Fruit fly (Drosophila melanogaster): ENCODE results near the gene Dci.

Gene Dci

DNA sequence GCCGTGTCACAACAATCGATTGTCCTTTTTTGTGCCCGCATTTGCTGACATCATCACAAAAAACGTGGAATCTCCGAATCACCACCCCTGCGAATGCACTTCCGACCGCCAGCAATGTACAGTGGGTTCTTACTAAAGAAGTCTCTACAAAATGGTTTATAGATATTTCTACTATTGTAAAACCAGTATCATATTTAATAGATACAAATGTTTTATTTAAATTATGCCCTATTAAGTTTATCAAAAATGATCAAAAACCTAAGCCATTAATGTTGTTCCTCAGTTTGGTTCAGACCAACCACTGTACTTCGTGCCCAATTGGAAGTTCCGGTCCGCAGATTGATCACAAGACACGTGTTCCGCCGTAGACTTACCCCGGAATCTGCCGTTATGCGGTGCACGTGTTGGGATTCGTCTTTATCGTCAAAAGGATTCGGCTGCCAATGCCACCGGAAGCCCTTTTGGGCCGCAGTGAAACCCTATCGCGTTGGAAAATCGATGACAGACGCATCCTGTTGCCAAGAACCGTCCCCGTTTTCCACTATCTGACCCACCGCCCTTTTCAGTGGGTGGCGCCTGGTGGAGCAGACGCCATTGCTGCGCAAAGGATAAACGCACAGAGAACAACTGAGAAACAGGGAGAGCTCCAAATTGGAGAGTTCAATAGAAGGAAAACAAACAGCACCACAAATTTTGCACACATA is 46.4 kb upstream of the Dci start (continued):
- TF ChIP-seq Dref (GFP tag; IDR thresholded peaks at IDR 0.05) (no peak), CG8281 (tag; optimal IDR thresholded peaks at IDR 0.05) (no peak), MTF-1 (GFP tag; optimal IDR thresholded peaks at IDR 0.05; ENCODE audit: borderline replicate concordance) (no peak), dmrt11E (tag; optimal IDR thresholded peaks at IDR 0.05) (peak; percentile 59), CG10979 (tag; optimal IDR thresholded peaks at IDR 0.05) (peak; percentile 60), tx (GFP tag; optimal IDR thresholded peaks at IDR 0.05) (no peak), Poxn (GFP tag; IDR thresholded peaks at IDR 0.05) (no peak), MESR4 (GFP tag; optimal IDR thresholded peaks at IDR 0.05) (no peak), D19A (tag; optimal IDR thresholded peaks at IDR 0.05) (peak; percentile 47), HHEX (GFP tag; optimal IDR thresholded peaks at IDR 0.05) (no peak), ash1 (GFP tag; optimal IDR thresholded peaks at IDR 0.05) (no peak), CG4282 (GFP tag; optimal IDR thresholded peaks at IDR 0.05) (no peak), CG3726 (GFP tag; IDR thresholded peaks at IDR 0.05) (no peak), CG10147 (GFP tag; optimal IDR thresholded peaks at IDR 0.05) (no peak), Blimp-1 (GFP tag; optimal IDR thresholded peaks at IDR 0.05) (peak; percentile 48), C15 (GFP tag; IDR thresholded peaks at IDR 0.05) (no peak), CG3065 (GFP tag; optimal IDR thresholded peaks at IDR 0.05) (no peak), pan (optimal IDR thresholded peaks at IDR 0.05) (no peak), pan (GFP tag; optimal IDR thresholded peaks at IDR 0.05 in 1 of 2, IDR thresholded peaks at IDR 0.05 in 1 of 2) (peak in 1 of 2 experiments; percentile 46), CG32767 (GFP tag; IDR thresholded peaks at IDR 0.05) (no peak), Fer3 (tag; optimal IDR thresholded peaks at IDR 0.05) (no peak), CG13894 (tag; optimal IDR thresholded peaks at IDR 0.05) (no peak), CG3407 (GFP tag; optimal IDR thresholded peaks at IDR 0.05) (peak; percentile 22), CG6272 (GFP tag; IDR thresholded peaks at IDR 0.05) (no peak), nau (GFP tag; optimal IDR thresholded peaks at IDR 0.05) (no peak), dati (GFP tag; IDR thresholded peaks at IDR 0.05) (no peak), klu (GFP tag; IDR thresholded peaks at IDR 0.05) (no peak), nom (GFP tag; optimal IDR thresholded peaks at IDR 0.05) (no peak), CG7271 (tag; optimal IDR thresholded peaks at IDR 0.05) (no peak), sug (tag; optimal IDR thresholded peaks at IDR 0.05) (no peak), CG16815 (GFP tag; optimal IDR thresholded peaks at IDR 0.05) (peak; percentile 1), Med (GFP tag) (peak; percentile 28), scrt (GFP tag; optimal IDR thresholded peaks at IDR 0.05) (no peak), CG32772 (GFP tag; IDR thresholded peaks at IDR 0.05) (no peak), bcd (GFP tag; optimal IDR thresholded peaks at IDR 0.05) (no peak), lab (GFP tag; optimal IDR thresholded peaks at IDR 0.05) (peak; percentile 29), CG7372 (GFP tag; IDR thresholded peaks at IDR 0.05) (no peak), CG5245 (GFP tag; optimal IDR thresholded peaks at IDR 0.05) (no peak), p53 (GFP tag; optimal IDR thresholded peaks at IDR 0.05) (no peak), gcm (GFP tag; optimal IDR thresholded peaks at IDR 0.05) (peak; percentile 71), Neu2 (GFP tag; optimal IDR thresholded peaks at IDR 0.05; ENCODE audit: borderline replicate concordance) (no peak), seq (GFP tag; IDR thresholded peaks at IDR 0.05) (0 out of 2 replicates have a peak, but pooled peaks have one; percentile 27), lov (optimal IDR thresholded peaks at IDR 0.05) (no peak), lov (GFP tag; IDR thresholded peaks at IDR 0.05) (no peak), Xrp1 (GFP tag; IDR thresholded peaks at IDR 0.05) (peak; percentile 77), CG1792 (GFP tag; optimal IDR thresholded peaks at IDR 0.05) (no peak), odd (GFP tag; optimal IDR thresholded peaks at IDR 0.05) (peak; percentile 14), CG10959 (GFP tag; IDR thresholded peaks at IDR 0.05) (no peak), peb (GFP tag; IDR thresholded peaks at IDR 0.05) (peak; percentile 42; the same call in 1 of the 2 replicates), CG9215 (GFP tag; IDR thresholded peaks at IDR 0.05) (no peak)

All from whole organism, embryonic.